Worm (Caenorhabditis elegans) whole organism, midembryonic: ENCODE data around the gene hgap-2.

Experiments used
- T22C8.4 ChIP-seq: fragments of 200-800 bp; sonication (Bioruptor generic); IDR thresholded peaks from 2 replicates; pipeline ENCODE4 v1.3.6; 2022; ENCODE audit warnings: missing genetic modification characterization, missing compliant biosample characterization
- cog-1 ChIP-seq: sonication (generic microtip); optimal IDR thresholded peaks from 2 replicates; lab custom pipeline; 2016; ENCODE audit warnings: missing genetic modification characterization, missing compliant biosample characterization
- flt-1 ChIP-seq: fragments of 200-800 bp; sonication (Bioruptor generic); IDR thresholded peaks from 2 replicates; pipeline ENCODE4 v1.3.6; 2022; ENCODE audit warnings: missing genetic modification characterization, missing compliant biosample characterization
- klf-2 ChIP-seq: fragments of 200-800 bp; sonication (Bioruptor generic); conservative IDR thresholded peaks from 2 replicates; pipeline ENCODE4 v1.3.6; 2022; ENCODE audit warnings: missing genetic modification reagents, missing genetic modification characterization, missing compliant biosample characterization
- med-1 ChIP-seq: sonication (generic microtip); optimal IDR thresholded peaks from 2 replicates; lab custom pipeline; 2017; ENCODE audit warnings: missing genetic modification characterization, mild to moderate bottlenecking, missing compliant biosample characterization, antibody characterized with exemption, missing genetic modification reagents; ENCODE audit not compliant: insufficient read depth
- ref-1 ChIP-seq: fragments of 200-800 bp; sonication (Bioruptor generic); conservative IDR thresholded peaks from 2 replicates; pipeline ENCODE4 v1.3.6; 2022; ENCODE audit warnings: missing genetic modification reagents, missing genetic modification characterization, missing compliant biosample characterization
- tab-1 ChIP-seq: fragments of 200-800 bp; sonication (Bioruptor generic); IDR thresholded peaks from 2 replicates; pipeline ENCODE4 v1.3.6; 2022; ENCODE audit warnings: missing genetic modification characterization, missing compliant biosample characterization
- ztf-23 ChIP-seq: fragments of 200-800 bp; sonication (Bioruptor generic); IDR thresholded peaks from 2 replicates; pipeline ENCODE4 v1.3.6; 2022; ENCODE audit warnings: missing genetic modification reagents, missing genetic modification characterization, missing compliant biosample characterization
- ztf-29 ChIP-seq: fragments of 200-800 bp; sonication (Bioruptor generic); IDR thresholded peaks from 2 replicates; pipeline ENCODE4 v1.3.6; 2022; ENCODE audit warnings: missing genetic modification reagents, missing genetic modification characterization, missing compliant biosample characterization

ce11 chrII:8661539-8661938, 23.2 kb downstream of the hgap-2 start, which contains the start of the genes piga-1 and eif-2Bepsilon:
- TF ChIP-seq tab-1 (GFP tag; lab: Robert Waterston, UW) (no peak), ztf-29 (GFP tag; lab: Robert Waterston, UW) (no peak), cog-1 (tag; lab: Kevin White, UChicago) (no peak), T22C8.4 (no peak), klf-2 (GFP tag; lab: Robert Waterston, UW) (no peak), ref-1 (GFP tag; lab: Robert Waterston, UW) (no peak), med-1 (no peak), flt-1 (GFP tag; lab: Robert Waterston, UW) (no peak), ztf-23 (GFP tag; lab: Robert Waterston, UW) (no peak)
